Worm (Caenorhabditis elegans) whole organism, L2 larva: ENCODE data around the gene gpd-2.

Experiments used
- C34F6.9 ChIP-seq: fragments of 150-350 bp; optimal IDR thresholded peaks from 2 replicates; lab custom pipeline; 2014; ENCODE audit warnings: missing biosample characterization, missing genetic modification characterization
- F13H6.1 ChIP-seq: sonication (generic microtip); optimal IDR thresholded peaks from 2 replicates; lab custom pipeline; 2016; ENCODE audit warnings: missing genetic modification characterization, missing compliant biosample characterization
- Y55F3AM.14 ChIP-seq: fragments of 200-800 bp; sonication (Bioruptor generic); optimal IDR thresholded peaks from 2 replicates; lab custom pipeline; 2018; ENCODE audit warnings: mild to moderate bottlenecking, missing genetic modification characterization, missing compliant biosample characterization
- alr-1 ChIP-seq: fragments of 150-350 bp; optimal IDR thresholded peaks from 2 replicates; lab custom pipeline; 2014; ENCODE audit warnings: missing biosample characterization, missing genetic modification characterization
- aly-2 ChIP-seq: fragments of 150-350 bp; optimal IDR thresholded peaks from 2 replicates; lab custom pipeline; 2014; ENCODE audit warnings: missing biosample characterization, missing genetic modification characterization
- ama-1 ChIP-seq: fragments of 150-350 bp; optimal IDR thresholded peaks from 2 replicates; lab custom pipeline; 2018; ENCODE audit warnings: inconsistent platforms
- ceh-82 ChIP-seq: fragments of 150-350 bp; optimal IDR thresholded peaks from 2 replicates; lab custom pipeline; 2014; ENCODE audit warnings: missing biosample characterization, missing genetic modification characterization
- crh-2 ChIP-seq: sonication (generic microtip); optimal IDR thresholded peaks from 2 replicates; lab custom pipeline; 2017; ENCODE audit warnings: missing biosample characterization, missing genetic modification characterization
- dmd-4 ChIP-seq: sonication (generic microtip); optimal IDR thresholded peaks from 2 replicates; lab custom pipeline; 2017; ENCODE audit warnings: missing biosample characterization, missing genetic modification characterization
- elt-3 ChIP-seq: sonication (generic microtip); optimal IDR thresholded peaks from 2 replicates; lab custom pipeline; 2017; ENCODE audit warnings: missing biosample characterization, missing genetic modification characterization
- fos-1 ChIP-seq: fragments of 150-350 bp; optimal IDR thresholded peaks from 2 replicates; lab custom pipeline; 2014; ENCODE audit warnings: missing biosample characterization, missing genetic modification characterization
- gmeb-1 ChIP-seq: fragments of 150-350 bp; optimal IDR thresholded peaks from 2 replicates; lab custom pipeline; 2014; ENCODE audit warnings: missing biosample characterization, missing genetic modification characterization
- lin-11 ChIP-seq: fragments of 150-350 bp; sonication (generic microtip); optimal IDR thresholded peaks from 2 replicates; lab custom pipeline; 2014; ENCODE audit warnings: missing biosample characterization, missing genetic modification characterization, inconsistent platforms, mixed read lengths
- lin-13 ChIP-seq: fragments of 150-350 bp; optimal IDR thresholded peaks from 2 replicates; lab custom pipeline; 2014; ENCODE audit warnings: missing biosample characterization, missing genetic modification reagents, missing genetic modification characterization
- lin-39 ChIP-seq: fragments of 150-350 bp; optimal IDR thresholded peaks from 2 replicates; lab custom pipeline; 2014; ENCODE audit warnings: missing biosample characterization, missing genetic modification reagents, missing genetic modification characterization
- lsy-2 ChIP-seq, 2 experiments: fragments of 150-350 bp in 1 of 2; sonication (generic microtip) in 1 of 2; optimal IDR thresholded peaks; 2 replicates each; lab custom pipeline; 2014 to 2017; ENCODE audit warnings: missing biosample characterization in 2 of 2, missing genetic modification characterization in 2 of 2
- mab-5 ChIP-seq: fragments of 150-350 bp; optimal IDR thresholded peaks from 2 replicates; lab custom pipeline; 2014; ENCODE audit warnings: missing biosample characterization, missing genetic modification characterization
- mbf-1 ChIP-seq: sonication (generic microtip); optimal IDR thresholded peaks from 2 replicates; lab custom pipeline; 2017; ENCODE audit warnings: missing biosample characterization, missing genetic modification characterization
- mdl-1 ChIP-seq, 2 experiments: fragments of 150-350 bp in 1 of 2; sonication (generic microtip) in 1 of 2; optimal IDR thresholded peaks; 2 replicates each; lab custom pipeline; 2017; ENCODE audit warnings: missing biosample characterization in 2 of 2, missing genetic modification characterization in 2 of 2
- nhr-12 ChIP-seq: fragments of 150-350 bp; optimal IDR thresholded peaks from 2 replicates; lab custom pipeline; 2014; ENCODE audit warnings: missing biosample characterization, missing genetic modification characterization
- nhr-129 ChIP-seq: fragments of 150-350 bp; optimal IDR thresholded peaks from 2 replicates; lab custom pipeline; 2014; ENCODE audit warnings: missing biosample characterization, missing genetic modification characterization
- nhr-21 ChIP-seq: fragments of 150-350 bp; optimal IDR thresholded peaks from 2 replicates; lab custom pipeline; 2014; ENCODE audit warnings: missing biosample characterization, missing genetic modification characterization
- nhr-23 ChIP-seq: fragments of 150-350 bp; optimal IDR thresholded peaks from 2 replicates; lab custom pipeline; 2014; ENCODE audit warnings: missing biosample characterization, missing genetic modification reagents, missing genetic modification characterization
- nhr-237 ChIP-seq: fragments of 150-350 bp; optimal IDR thresholded peaks from 2 replicates; lab custom pipeline; 2014; ENCODE audit warnings: missing biosample characterization, missing genetic modification characterization
- nhr-25 ChIP-seq: fragments of 150-350 bp; sonication (generic microtip); optimal IDR thresholded peaks from 3 replicates; lab custom pipeline; 2014; ENCODE audit warnings: missing biosample characterization, missing genetic modification characterization
- nhr-6 ChIP-seq: fragments of 150-350 bp; optimal IDR thresholded peaks from 2 replicates; lab custom pipeline; 2014; ENCODE audit warnings: missing biosample characterization, missing genetic modification characterization
- sem-4 ChIP-seq: fragments of 150-350 bp; optimal IDR thresholded peaks from 2 replicates; lab custom pipeline; 2014; ENCODE audit warnings: missing biosample characterization, missing genetic modification reagents, missing genetic modification characterization
- skn-1 ChIP-seq: sonication (generic microtip); optimal IDR thresholded peaks from 2 replicates; lab custom pipeline; 2017; ENCODE audit warnings: missing biosample characterization, missing genetic modification characterization
- sma-3 ChIP-seq: sonication (generic microtip); optimal IDR thresholded peaks from 2 replicates; lab custom pipeline; 2016; ENCODE audit warnings: missing genetic modification reagents, missing genetic modification characterization, missing compliant biosample characterization
- sma-9 ChIP-seq, 2 experiments: fragments of 150-350 bp in 1 of 2; sonication (generic microtip) in 1 of 2; optimal IDR thresholded peaks; 2 replicates each; lab custom pipeline; 2014 to 2016; ENCODE audit warnings: missing genetic modification characterization in 2 of 2, mild to moderate bottlenecking in 1 of 2, missing biosample characterization in 1 of 2, missing compliant biosample characterization in 1 of 2, missing genetic modification reagents in 1 of 2, moderate library complexity in 1 of 2
- snpc-4 ChIP-seq: fragments of 150-350 bp; optimal IDR thresholded peaks from 2 replicates; lab custom pipeline; 2014; ENCODE audit warnings: missing biosample characterization, missing genetic modification characterization
- unc-55 ChIP-seq: fragments of 150-350 bp; sonication (generic microtip); optimal IDR thresholded peaks from 3 replicates; lab custom pipeline; 2014; ENCODE audit warnings: missing biosample characterization, missing genetic modification reagents, missing genetic modification characterization
- unc-62 ChIP-seq: fragments of 150-350 bp; optimal IDR thresholded peaks from 2 replicates; lab custom pipeline; 2014; ENCODE audit warnings: missing biosample characterization, missing genetic modification reagents, missing genetic modification characterization
- zag-1 ChIP-seq: fragments of 150-350 bp; optimal IDR thresholded peaks from 2 replicates; lab custom pipeline; 2014; ENCODE audit warnings: missing biosample characterization, missing genetic modification characterization
- ztf-1 ChIP-seq: fragments of 200-800 bp; sonication (Bioruptor generic); conservative IDR thresholded peaks from 2 replicates; pipeline ENCODE4 v1.3.6; 2022; ENCODE audit warnings: missing genetic modification characterization, missing compliant biosample characterization
- ztf-11 ChIP-seq: sonication (generic microtip); optimal IDR thresholded peaks from 2 replicates; lab custom pipeline; 2017; ENCODE audit warnings: missing biosample characterization, missing genetic modification characterization
- ztf-4 ChIP-seq: fragments of 150-350 bp; optimal IDR thresholded peaks from 2 replicates; lab custom pipeline; 2014; ENCODE audit warnings: missing biosample characterization, missing genetic modification characterization

Gene gpd-2

ce11 chrX:3111066-3111465 lies 3.4 kb downstream of the gpd-2 start:
- TF ChIP-seq unc-55: peak; percentile 30
- peak in 1 of 2 experiments; percentile 48 for TF ChIP-seq mdl-1 (tag; optimal IDR thresholded peaks at IDR 0.05; lab: Kevin White, UChicago)
- no peak for TF ChIP-seq ztf-4 (tag; lab: Kevin White, UChicago)
- no peak for TF ChIP-seq elt-3 (tag; lab: Kevin White, UChicago)
- TF ChIP-seq skn-1 (tag; lab: Kevin White, UChicago): no peak
- no peak for TF ChIP-seq nhr-21 (tag; lab: Kevin White, UChicago)
- TF ChIP-seq sma-3 (GFP tag; lab: Kevin White, UChicago): no peak
- TF ChIP-seq aly-2 (tag; lab: Kevin White, UChicago): no peak
- no peak for TF ChIP-seq lin-11 (tag; lab: Kevin White, UChicago)
- TF ChIP-seq lin-13 (GFP tag; lab: Kevin White, UChicago): no peak
- peak; percentile 67 for TF ChIP-seq zag-1 (tag; lab: Kevin White, UChicago)
- TF ChIP-seq nhr-129 (tag; lab: Kevin White, UChicago): peak; percentile 54
- TF ChIP-seq lsy-2 (tag; optimal IDR thresholded peaks at IDR 0.05; lab: Kevin White, UChicago): peak in 1 of 2 experiments; percentile 31
- TF ChIP-seq nhr-237 (tag; lab: Kevin White, UChicago): no peak
- no peak for TF ChIP-seq lin-39 (tag; lab: Kevin White, UChicago)
- no peak for TF ChIP-seq sem-4 (tag; lab: Kevin White, UChicago)
- peak; percentile 29 for TF ChIP-seq crh-2 (tag; lab: Kevin White, UChicago)
- peak; percentile 46 for TF ChIP-seq sma-9 (GFP tag; optimal IDR thresholded peaks at IDR 0.05; lab: Kevin White, UChicago)
- no peak for TF ChIP-seq sma-9 (tag; optimal IDR thresholded peaks at IDR 0.05; lab: Kevin White, UChicago)
- TF ChIP-seq C34F6.9 (tag; lab: Kevin White, UChicago): peak; percentile 59
- TF ChIP-seq alr-1: no peak

- no peak for TF ChIP-seq sma-9 (GFP tag; optimal IDR thresholded peaks at IDR 0.05; lab: Kevin White, UChicago)
- TF ChIP-seq sma-9 (tag; optimal IDR thresholded peaks at IDR 0.05; lab: Kevin White, UChicago): no peak
- TF ChIP-seq mab-5 (tag; lab: Kevin White, UChicago): no peak
- no peak for TF ChIP-seq unc-62 (GFP tag; lab: Kevin White, UChicago)
- TF ChIP-seq fos-1: peak; percentile 65
- TF ChIP-seq nhr-6 (tag; lab: Kevin White, UChicago): no peak
- no peak for TF ChIP-seq nhr-129 (tag; lab: Kevin White, UChicago)
- no peak for TF ChIP-seq ztf-1 (GFP tag; lab: Robert Waterston, UW)
Observed at ce11 chrX:3110576-3110975, 3.9 kb downstream of the gpd-2 start, which contains the start of gene gpcp-1. gpcp-1 (minus strand) TSS chrX:3110628.

- peak; percentile 19 to 36 for TF ChIP-seq mdl-1 (tag; optimal IDR thresholded peaks at IDR 0.05; lab: Kevin White, UChicago)
- no peak for TF ChIP-seq ceh-82 (tag; lab: Kevin White, UChicago)
- peak; percentile 46 for TF ChIP-seq sma-9 (GFP tag; optimal IDR thresholded peaks at IDR 0.05; lab: Kevin White, UChicago)
- TF ChIP-seq sma-9 (tag; optimal IDR thresholded peaks at IDR 0.05; lab: Kevin White, UChicago): no peak
- TF ChIP-seq lsy-2 (tag; optimal IDR thresholded peaks at IDR 0.05; lab: Kevin White, UChicago): peak in 1 of 2 experiments; percentile 37
- TF ChIP-seq nhr-25 (tag; lab: Kevin White, UChicago): no peak
- TF ChIP-seq F13H6.1 (tag; lab: Kevin White, UChicago): peak; percentile 36
- peak; percentile 41 for TF ChIP-seq nhr-129 (tag; lab: Kevin White, UChicago)
- TF ChIP-seq C34F6.9 (tag; lab: Kevin White, UChicago): peak; percentile 29
Observed at ce11 chrX:3108603-3109002, 5.9 kb downstream of the gpd-2 start.

ce11 chrX:3106137-3106536 lies 8.4 kb downstream of the gpd-2 start, which contains the start of gene K10B3.5:
K10B3.5 (minus strand) TSS chrX:3106479.
- TF ChIP-seq nhr-129 (tag; lab: Kevin White, UChicago) (peak; percentile 72), gmeb-1 (peak; percentile 61), sma-3 (GFP tag; lab: Kevin White, UChicago) (peak; percentile 44), sem-4 (tag; lab: Kevin White, UChicago) (peak; percentile 75), elt-3 (tag; lab: Kevin White, UChicago) (no peak), lin-13 (GFP tag; lab: Kevin White, UChicago) (peak; percentile 51), mdl-1 (tag; optimal IDR thresholded peaks at IDR 0.05; lab: Kevin White, UChicago) (peak in 1 of 2 experiments; percentile 1), lsy-2 (tag; optimal IDR thresholded peaks at IDR 0.05; lab: Kevin White, UChicago) (peak in 1 of 2 experiments; percentile 74), nhr-23 (no peak), nhr-21 (tag; lab: Kevin White, UChicago) (peak; percentile 46), snpc-4 (tag; lab: Kevin White, UChicago) (no peak), ama-1 (lab: Kevin White, UChicago) (no peak), lin-11 (tag; lab: Kevin White, UChicago) (peak; percentile 15), ztf-11 (no peak), dmd-4 (tag; lab: Kevin White, UChicago) (no peak), nhr-6 (tag; lab: Kevin White, UChicago) (peak; percentile 1), Y55F3AM.14 (GFP tag; lab: Kevin White, UChicago) (no peak), fos-1 (peak; percentile 54), nhr-12 (no peak), crh-2 (tag; lab: Kevin White, UChicago) (peak; percentile 71), nhr-25 (tag; lab: Kevin White, UChicago) (peak; percentile 74), F13H6.1 (tag; lab: Kevin White, UChicago) (peak; percentile 55), C34F6.9 (tag; lab: Kevin White, UChicago) (peak; percentile 91), unc-55 (peak; percentile 62), mbf-1 (tag; lab: Kevin White, UChicago) (no peak), lin-39 (tag; lab: Kevin White, UChicago) (no peak), mab-5 (tag; lab: Kevin White, UChicago) (no peak)
